Fruit fly (Drosophila melanogaster): ENCODE results near the gene Zmynd8.

Gene Zmynd8

dm6 chr3R:31704524-31705215, 35.4 kb downstream of the Zmynd8 start:
- TF ChIP-seq CG11617 (GFP tag; optimal IDR thresholded peaks at IDR 0.05) (no peak), CG33017 (tag; optimal IDR thresholded peaks at IDR 0.05) (no peak)

- TF ChIP-seq ovo (GFP tag; optimal IDR thresholded peaks at IDR 0.05) (no peak), pad (GFP tag; optimal IDR thresholded peaks at IDR 0.05) (no peak), CG12768 (GFP tag; optimal IDR thresholded peaks at IDR 0.05) (no peak), CG14711 (tag; optimal IDR thresholded peaks at IDR 0.05) (no peak), CG1620 (GFP tag; optimal IDR thresholded peaks at IDR 0.05) (no peak), CG7045 (GFP tag; optimal IDR thresholded peaks at IDR 0.05) (no peak), Clk (GFP tag; optimal IDR thresholded peaks at IDR 0.05) (no peak), tj (GFP tag; optimal IDR thresholded peaks at IDR 0.05) (no peak), Mnt (GFP tag; optimal IDR thresholded peaks at IDR 0.05) (no peak), kay (GFP tag; ENCODE audit: borderline replicate concordance) (no peak), cic (GFP tag; optimal IDR thresholded peaks at IDR 0.05) (no peak), bab1 (GFP tag; optimal IDR thresholded peaks at IDR 0.05) (no peak), Crg-1 (GFP tag; optimal IDR thresholded peaks at IDR 0.05) (no peak), CG11617 (GFP tag; optimal IDR thresholded peaks at IDR 0.05) (no peak), CG5204 (GFP tag; optimal IDR thresholded peaks at IDR 0.05) (no peak), Hr96 (GFP tag; optimal IDR thresholded peaks at IDR 0.05) (no peak), cnc (optimal IDR thresholded peaks at IDR 0.05) (no peak), CG33017 (tag; optimal IDR thresholded peaks at IDR 0.05) (no peak), toe (GFP tag; optimal IDR thresholded peaks at IDR 0.05) (no peak)
Measured at dm6 chr3R:31706142-31706894, 37.1 kb downstream of the Zmynd8 start.

dm6 chr3R:31706895-31707238, 37.6 kb downstream of the Zmynd8 start:
- TF ChIP-seq Clk (GFP tag; optimal IDR thresholded peaks at IDR 0.05) (no peak), tj (GFP tag; optimal IDR thresholded peaks at IDR 0.05) (no peak), CG7045 (GFP tag; optimal IDR thresholded peaks at IDR 0.05) (no peak), pad (GFP tag; optimal IDR thresholded peaks at IDR 0.05) (no peak), kay (GFP tag; ENCODE audit: borderline replicate concordance) (no peak), toe (GFP tag; optimal IDR thresholded peaks at IDR 0.05) (no peak), CG7101 (tag; optimal IDR thresholded peaks at IDR 0.05) (no peak), CG14711 (tag; optimal IDR thresholded peaks at IDR 0.05) (no peak), CG5204 (GFP tag; optimal IDR thresholded peaks at IDR 0.05) (no peak), cnc (optimal IDR thresholded peaks at IDR 0.05) (no peak), bab1 (GFP tag; optimal IDR thresholded peaks at IDR 0.05) (no peak), Hr96 (GFP tag; optimal IDR thresholded peaks at IDR 0.05) (no peak), CG33017 (tag; optimal IDR thresholded peaks at IDR 0.05) (no peak)

- TF ChIP-seq kay (GFP tag; ENCODE audit: borderline replicate concordance) (no peak), CG11617 (GFP tag; optimal IDR thresholded peaks at IDR 0.05) (no peak), CG1620 (GFP tag; optimal IDR thresholded peaks at IDR 0.05) (no peak), CG12768 (GFP tag; optimal IDR thresholded peaks at IDR 0.05) (no peak), Crg-1 (GFP tag; optimal IDR thresholded peaks at IDR 0.05) (no peak), CG5204 (GFP tag; optimal IDR thresholded peaks at IDR 0.05) (no peak), CG14711 (tag; optimal IDR thresholded peaks at IDR 0.05) (no peak), Hr96 (GFP tag; optimal IDR thresholded peaks at IDR 0.05) (no peak), CG33017 (tag; optimal IDR thresholded peaks at IDR 0.05) (no peak)
Measured at dm6 chr3R:31708240-31708639, 39.0 kb downstream of the Zmynd8 start, which contains the start of gene CG42693. TSS of gene CG42693 (minus strand) at chr3R:31708340.

dm6 chr3R:31709142-31709541, 39.9 kb downstream of the Zmynd8 start:
- TF ChIP-seq tj (GFP tag; optimal IDR thresholded peaks at IDR 0.05): no peak
- no peak for TF ChIP-seq toe (GFP tag; optimal IDR thresholded peaks at IDR 0.05)
- TF ChIP-seq CG1620 (GFP tag; optimal IDR thresholded peaks at IDR 0.05): no peak
- TF ChIP-seq CG7045 (GFP tag; optimal IDR thresholded peaks at IDR 0.05): no peak
- TF ChIP-seq kay (GFP tag; ENCODE audit: borderline replicate concordance): no peak
- TF ChIP-seq Hr96 (GFP tag; optimal IDR thresholded peaks at IDR 0.05): no peak
- TF ChIP-seq ovo (GFP tag; optimal IDR thresholded peaks at IDR 0.05): no peak
- TF ChIP-seq cnc (optimal IDR thresholded peaks at IDR 0.05): no peak
- TF ChIP-seq CG33017 (tag; optimal IDR thresholded peaks at IDR 0.05): no peak
- no peak for TF ChIP-seq CG5204 (GFP tag; optimal IDR thresholded peaks at IDR 0.05)
- no peak for TF ChIP-seq CG12768 (GFP tag; optimal IDR thresholded peaks at IDR 0.05)
- TF ChIP-seq Clk (GFP tag; optimal IDR thresholded peaks at IDR 0.05): no peak

dm6 chr3R:31709769-31710168, 40.5 kb downstream of the Zmynd8 start:
- TF ChIP-seq bab1 (GFP tag; optimal IDR thresholded peaks at IDR 0.05) (no peak), Hr96 (GFP tag; optimal IDR thresholded peaks at IDR 0.05) (no peak), CG14711 (tag; optimal IDR thresholded peaks at IDR 0.05) (no peak), CG7045 (GFP tag; optimal IDR thresholded peaks at IDR 0.05) (no peak), kay (GFP tag; ENCODE audit: borderline replicate concordance) (no peak), CG33017 (tag; optimal IDR thresholded peaks at IDR 0.05) (no peak), cic (GFP tag; optimal IDR thresholded peaks at IDR 0.05) (no peak)
